Worm (Caenorhabditis elegans) whole organism, late embryonic: ENCODE data around the gene T11B7.5.
A peak's percentile ranks its signal among the peaks of the same experiment; 100 is the strongest.

Experiments used
- C08G9.2 ChIP-seq: sonication (generic microtip); optimal IDR thresholded peaks from 2 replicates; lab custom pipeline; 2016; ENCODE audit warnings: mild to moderate bottlenecking, missing genetic modification characterization, moderate library complexity, missing compliant biosample characterization
- K02D7.2 ChIP-seq: sonication (generic microtip); optimal IDR thresholded peaks from 2 replicates; lab custom pipeline; 2017; ENCODE audit warnings: mild to moderate bottlenecking, missing genetic modification characterization, missing compliant biosample characterization
- T23F11.4 ChIP-seq: fragments of 200-800 bp; sonication (Bioruptor generic); optimal IDR thresholded peaks from 2 replicates; lab custom pipeline; 2018; ENCODE audit warnings: mild to moderate bottlenecking, missing genetic modification characterization, missing compliant biosample characterization
- Y22D7AL.16 ChIP-seq: sonication (generic microtip); optimal IDR thresholded peaks from 2 replicates; lab custom pipeline; 2016; ENCODE audit warnings: missing genetic modification characterization, missing compliant biosample characterization
- ahr-1 ChIP-seq: sonication (generic microtip); optimal IDR thresholded peaks from 2 replicates; lab custom pipeline; 2016; ENCODE audit warnings: missing genetic modification characterization, missing compliant biosample characterization
- ceh-14 ChIP-seq: sonication (generic microtip); optimal IDR thresholded peaks from 2 replicates; lab custom pipeline; 2016; ENCODE audit warnings: missing genotype, missing genetic modification characterization, missing compliant biosample characterization
- ceh-19 ChIP-seq: fragments of 200-800 bp; sonication (Bioruptor generic); optimal IDR thresholded peaks from 2 replicates; lab custom pipeline; 2018; ENCODE audit warnings: mild to moderate bottlenecking, missing genetic modification characterization, missing compliant biosample characterization
- ceh-2 ChIP-seq: sonication (generic microtip); optimal IDR thresholded peaks from 2 replicates; lab custom pipeline; 2016; ENCODE audit warnings: missing genotype, missing genetic modification characterization, missing compliant biosample characterization
- ceh-30 ChIP-seq: fragments of 150-350 bp; optimal IDR thresholded peaks from 2 replicates; lab custom pipeline; 2014; ENCODE audit warnings: missing biosample characterization, missing genetic modification characterization
- ceh-31 ChIP-seq: sonication (generic microtip); optimal IDR thresholded peaks from 2 replicates; lab custom pipeline; 2016; ENCODE audit warnings: missing genetic modification characterization, missing compliant biosample characterization
- ceh-34 ChIP-seq: sonication (generic microtip); optimal IDR thresholded peaks from 2 replicates; lab custom pipeline; 2016; ENCODE audit warnings: mild to moderate bottlenecking, missing genetic modification characterization, missing compliant biosample characterization
- ceh-6 ChIP-seq: fragments of 200-800 bp; sonication (Bioruptor generic); optimal IDR thresholded peaks from 2 replicates; lab custom pipeline; 2018; ENCODE audit warnings: mild to moderate bottlenecking, missing genetic modification characterization, missing compliant biosample characterization
- ceh-9 ChIP-seq: sonication (generic microtip); optimal IDR thresholded peaks from 2 replicates; lab custom pipeline; 2016; ENCODE audit warnings: mild to moderate bottlenecking, missing genetic modification characterization, inconsistent platforms, missing compliant biosample characterization
- dmd-4 ChIP-seq: sonication (generic microtip); optimal IDR thresholded peaks from 2 replicates; lab custom pipeline; 2016; ENCODE audit warnings: borderline replicate concordance, missing genetic modification characterization, missing compliant biosample characterization
- elt-4 ChIP-seq: sonication (generic microtip); optimal IDR thresholded peaks from 2 replicates; lab custom pipeline; 2016; ENCODE audit warnings: missing genetic modification characterization, missing compliant biosample characterization
- ets-4 ChIP-seq: sonication (generic microtip); optimal IDR thresholded peaks from 2 replicates; lab custom pipeline; 2016; ENCODE audit warnings: missing genetic modification characterization, missing compliant biosample characterization
- eyg-1 ChIP-seq: sonication (generic microtip); optimal IDR thresholded peaks from 2 replicates; lab custom pipeline; 2016; ENCODE audit warnings: missing genotype, missing genetic modification characterization, missing compliant biosample characterization
- fkh-10 ChIP-seq: fragments of 150-350 bp; optimal IDR thresholded peaks from 2 replicates; lab custom pipeline; 2014; ENCODE audit warnings: missing biosample characterization, missing genetic modification reagents, missing genetic modification characterization
- hlh-13 ChIP-seq: fragments of 200-800 bp; sonication (Bioruptor generic); optimal IDR thresholded peaks from 2 replicates; lab custom pipeline; 2018; ENCODE audit warnings: mild to moderate bottlenecking, missing genetic modification characterization, missing compliant biosample characterization
- hlh-15 ChIP-seq: sonication (generic microtip); optimal IDR thresholded peaks from 2 replicates; lab custom pipeline; 2016; ENCODE audit warnings: missing genetic modification characterization, missing compliant biosample characterization
- hlh-30 ChIP-seq: sonication (generic microtip); optimal IDR thresholded peaks from 2 replicates; lab custom pipeline; 2017; ENCODE audit warnings: antibody characterized with exemption, missing genetic modification characterization, missing compliant biosample characterization; ENCODE audit not compliant: insufficient read depth
- hlh-8 ChIP-seq: sonication (generic microtip); optimal IDR thresholded peaks from 2 replicates; lab custom pipeline; 2016; ENCODE audit warnings: missing genotype, missing genetic modification characterization, missing compliant biosample characterization
- lim-6 ChIP-seq: sonication (generic microtip); optimal IDR thresholded peaks from 2 replicates; lab custom pipeline; 2016; ENCODE audit warnings: missing genetic modification characterization, missing compliant biosample characterization
- lin-11 ChIP-seq: fragments of 200-800 bp; sonication (Bioruptor generic); optimal IDR thresholded peaks from 2 replicates; lab custom pipeline; 2018; ENCODE audit warnings: mild to moderate bottlenecking, missing genetic modification characterization, missing compliant biosample characterization
- mec-3 ChIP-seq: sonication (generic microtip); optimal IDR thresholded peaks from 2 replicates; lab custom pipeline; 2016; ENCODE audit warnings: borderline replicate concordance, missing genetic modification characterization, missing compliant biosample characterization
- nfya-1 ChIP-seq: sonication (generic microtip); optimal IDR thresholded peaks from 2 replicates; lab custom pipeline; 2017; ENCODE audit warnings: missing genetic modification characterization, mild to moderate bottlenecking, missing compliant biosample characterization, antibody characterized with exemption, moderate library complexity
- npax-4 ChIP-seq: sonication (generic microtip); optimal IDR thresholded peaks from 2 replicates; lab custom pipeline; 2016; ENCODE audit warnings: missing genetic modification characterization, missing compliant biosample characterization
- odd-2 ChIP-seq: sonication (generic microtip); optimal IDR thresholded peaks from 2 replicates; lab custom pipeline; 2017; ENCODE audit warnings: antibody characterized with exemption, mild to moderate bottlenecking, missing genetic modification characterization, missing compliant biosample characterization
- pax-1 ChIP-seq: fragments of 150-350 bp; optimal IDR thresholded peaks from 2 replicates; lab custom pipeline; 2014; ENCODE audit warnings: missing biosample characterization, missing genetic modification characterization
- pha-2 ChIP-seq: sonication (generic microtip); optimal IDR thresholded peaks from 2 replicates; lab custom pipeline; 2017; ENCODE audit warnings: mild to moderate bottlenecking, missing genetic modification characterization, missing compliant biosample characterization
- pha-4 ChIP-seq: fragments of 150-350 bp; optimal IDR thresholded peaks from 2 replicates; lab custom pipeline; 2018; ENCODE audit warnings: missing biosample characterization, missing genetic modification reagents, missing genetic modification characterization
- ref-2 ChIP-seq: sonication (generic microtip); optimal IDR thresholded peaks from 2 replicates; lab custom pipeline; 2016; ENCODE audit warnings: missing genetic modification characterization, missing compliant biosample characterization
- tbx-2 ChIP-seq: sonication (generic microtip); optimal IDR thresholded peaks from 2 replicates; lab custom pipeline; 2016; ENCODE audit warnings: missing genetic modification characterization, missing compliant biosample characterization
- tbx-7 ChIP-seq: sonication (generic microtip); optimal IDR thresholded peaks from 2 replicates; lab custom pipeline; 2016; ENCODE audit warnings: missing genotype, missing genetic modification characterization, missing compliant biosample characterization
- unc-42 ChIP-seq: sonication (generic microtip); optimal IDR thresholded peaks from 2 replicates; lab custom pipeline; 2016; ENCODE audit warnings: missing genotype, missing genetic modification characterization, missing compliant biosample characterization
- unc-55 ChIP-seq: sonication (generic microtip); optimal IDR thresholded peaks from 2 replicates; lab custom pipeline; 2017; ENCODE audit warnings: missing biosample characterization, missing genetic modification reagents, missing genetic modification characterization
- unc-86 ChIP-seq: sonication (generic microtip); optimal IDR thresholded peaks from 2 replicates; lab custom pipeline; 2016; ENCODE audit warnings: missing genetic modification characterization, missing compliant biosample characterization
- ztf-16 ChIP-seq: sonication (generic microtip); optimal IDR thresholded peaks from 2 replicates; lab custom pipeline; 2017; ENCODE audit warnings: missing genetic modification characterization, missing compliant biosample characterization

T11B7.5 gene

ce11 chrIV:8855963-8856362, at the start of gene T11B7.5:
Gene T11B7.5 (minus strand): TSS chrIV:8856063.
- no peak for TF ChIP-seq ceh-31 (tag; lab: Kevin White, UChicago)
- TF ChIP-seq ets-4 (tag; lab: Kevin White, UChicago) = no peak
- no peak for TF ChIP-seq tbx-2 (tag; lab: Kevin White, UChicago)
- no peak for TF ChIP-seq elt-4
- no peak for TF ChIP-seq unc-86 (tag; lab: Kevin White, UChicago)
- no peak for TF ChIP-seq ref-2 (tag; lab: Kevin White, UChicago)
- no peak for TF ChIP-seq tbx-7 (tag; lab: Kevin White, UChicago)
- no peak for TF ChIP-seq ceh-19 (GFP tag; lab: Kevin White, UChicago)
- TF ChIP-seq K02D7.2 (tag; lab: Kevin White, UChicago) = no peak
- no peak for TF ChIP-seq lim-6 (tag; lab: Kevin White, UChicago)
- TF ChIP-seq hlh-15 = no peak

ce11 chrIV:8901346-8901745, 45.5 kb upstream of the T11B7.5 start, which contains the start of gene C27B7.5:
Gene C27B7.5 (plus strand): TSS chrIV:8901646.
- no peak for TF ChIP-seq T23F11.4
- no peak for TF ChIP-seq ceh-9

- TF ChIP-seq ceh-31 (tag; lab: Kevin White, UChicago) (peak; percentile 40), eyg-1 (tag; lab: Kevin White, UChicago) (no peak), pax-1 (peak; percentile 46), unc-55 (peak; percentile 62), nfya-1 (peak; percentile 0), ceh-34 (tag; lab: Kevin White, UChicago) (no peak), ets-4 (tag; lab: Kevin White, UChicago) (no peak), lin-11 (tag; lab: Kevin White, UChicago) (no peak), dmd-4 (tag; lab: Kevin White, UChicago) (no peak), ahr-1 (tag; lab: Kevin White, UChicago) (no peak), odd-2 (tag; lab: Kevin White, UChicago) (no peak), hlh-30 (tag; lab: Kevin White, UChicago) (peak; percentile 55)
Measured at ce11 chrIV:8893746-8894145, 37.9 kb upstream of the T11B7.5 start, which contains the start of gene rad-54.L2. Gene rad-54.L2 (plus strand): TSS chrIV:8894077.

- TF ChIP-seq ceh-6 (GFP tag; lab: Kevin White, UChicago) = no peak
- TF ChIP-seq pha-4 (tag; lab: Kevin White, UChicago) = no peak
Measured at ce11 chrIV:8892558-8892957, 36.7 kb upstream of the T11B7.5 start, which contains the start of gene C27B7.2. Gene C27B7.2 (plus strand): TSS chrIV:8892858.

- TF ChIP-seq unc-86 (tag; lab: Kevin White, UChicago) (peak; percentile 36), ceh-31 (tag; lab: Kevin White, UChicago) (peak; percentile 16), hlh-30 (tag; lab: Kevin White, UChicago) (peak; percentile 21), unc-42 (peak; percentile 85), pha-2 (tag; lab: Kevin White, UChicago) (no peak), ahr-1 (tag; lab: Kevin White, UChicago) (no peak), ceh-14 (tag; lab: Kevin White, UChicago) (peak; percentile 17), ceh-30 (tag; lab: Kevin White, UChicago) (peak; percentile 13), fkh-10 (GFP tag; lab: Kevin White, UChicago) (peak; percentile 8)
Measured at ce11 chrIV:8891131-8891530, 35.3 kb upstream of the T11B7.5 start, which contains the start of gene spr-2. Gene spr-2 (plus strand): TSS chrIV:8891462.

ce11 chrIV:8888525-8889026, 32.7 kb upstream of the T11B7.5 start, which contains the start of gene oma-1:
Gene oma-1 (plus strand): TSS chrIV:8888976.
- no peak for TF ChIP-seq ref-2 (tag; lab: Kevin White, UChicago)
- TF ChIP-seq ceh-2 (tag; lab: Kevin White, UChicago) = no peak
- TF ChIP-seq Y22D7AL.16 = no peak
- no peak for TF ChIP-seq C08G9.2 (tag; lab: Kevin White, UChicago)
- TF ChIP-seq npax-4 (tag; lab: Kevin White, UChicago) = no peak
- TF ChIP-seq lim-6 (tag; lab: Kevin White, UChicago) = no peak
- TF ChIP-seq hlh-13 (GFP tag; lab: Kevin White, UChicago) = no peak
- TF ChIP-seq odd-2 (tag; lab: Kevin White, UChicago) = no peak
- no peak for TF ChIP-seq ztf-16 (tag; lab: Kevin White, UChicago)
- TF ChIP-seq ceh-14 (tag; lab: Kevin White, UChicago) = no peak
- TF ChIP-seq mec-3 (tag; lab: Kevin White, UChicago) = no peak
- no peak for TF ChIP-seq hlh-8 (tag; lab: Kevin White, UChicago)
- TF ChIP-seq, all 69 proteins: peak for 0
